Fruit fly (Drosophila melanogaster) whole organism, embryonic: Measurements from ENCODE around the gene CG7728.

Source experiments
- CG11247 ChIP-seq: fragments of 200-800 bp; sonication (Bioruptor generic); IDR thresholded peaks from 2 replicates; pipeline ENCODE4 v1.3.6; 2022; ENCODE audit warnings: missing biosample characterization, missing genetic modification characterization
- CG13287 ChIP-seq: fragments of 200-800 bp; sonication (Bioruptor generic); IDR thresholded peaks from 2 replicates; pipeline ENCODE4 v1.3.6; 2022; ENCODE audit warnings: missing biosample characterization, missing genetic modification characterization; ENCODE audit not compliant: partially characterized antibody
- CG13296 ChIP-seq: fragments of 200-800 bp; sonication (Bioruptor generic); optimal IDR thresholded peaks from 3 replicates; lab custom pipeline; 2018; ENCODE audit warnings: missing biosample characterization, mild to moderate bottlenecking, missing genetic modification characterization
- CG13424 ChIP-seq: fragments of 200-800 bp; sonication (Bioruptor generic); optimal IDR thresholded peaks from 2 replicates; lab custom pipeline; 2019; ENCODE audit warnings: missing biosample characterization, mild to moderate bottlenecking, missing genetic modification characterization, moderate library complexity
- CG14860 ChIP-seq: fragments of 200-800 bp; sonication (Bioruptor generic); IDR thresholded peaks from 3 replicates; pipeline ENCODE4 v1.3.6; 2022; ENCODE audit warnings: missing biosample characterization, missing genetic modification characterization; ENCODE audit not compliant: partially characterized antibody
- CG1603 ChIP-seq: fragments of 200-800 bp; sonication (Bioruptor generic); optimal IDR thresholded peaks from 2 replicates; lab custom pipeline; 2019; ENCODE audit warnings: missing biosample characterization, mild to moderate bottlenecking, missing genetic modification characterization, moderate library complexity
- CG17186 ChIP-seq: fragments of 200-800 bp; sonication (Bioruptor generic); optimal IDR thresholded peaks from 3 replicates; lab custom pipeline; 2017; ENCODE audit warnings: missing biosample characterization, missing genetic modification reagents, missing genetic modification characterization
- CG17829 ChIP-seq: fragments of 200-800 bp; optimal IDR thresholded peaks from 2 replicates; lab custom pipeline; 2019; ENCODE audit warnings: missing biosample characterization, mild to moderate bottlenecking, missing genetic modification characterization, moderate library complexity
- CG1832 ChIP-seq: fragments of 200-800 bp; sonication (Bioruptor generic); optimal IDR thresholded peaks from 2 replicates; lab custom pipeline; 2017; ENCODE audit warnings: missing biosample characterization, mild to moderate bottlenecking, missing genetic modification characterization, inconsistent platforms
- CG32532 ChIP-seq: fragments of 200-800 bp; sonication (Bioruptor generic); IDR thresholded peaks from 2 replicates; pipeline ENCODE4 v1.3.6; 2022; ENCODE audit warnings: missing biosample characterization, missing genetic modification characterization
- CG3847 ChIP-seq: fragments of 200-800 bp; sonication (Bioruptor generic); IDR thresholded peaks from 2 replicates; pipeline ENCODE4 v1.3.6; 2022; ENCODE audit warnings: missing biosample characterization, missing genetic modification characterization
- CG3995 ChIP-seq: fragments of 200-800 bp; sonication (Bioruptor generic); optimal IDR thresholded peaks from 3 replicates; lab custom pipeline; 2016; ENCODE audit warnings: missing biosample characterization, missing genetic modification characterization
- CG6683 ChIP-seq: fragments of 200-800 bp; sonication (Bioruptor generic); optimal IDR thresholded peaks from 2 replicates; lab custom pipeline; 2017; ENCODE audit warnings: missing biosample characterization, mild to moderate bottlenecking, missing genetic modification characterization, missing genetic modification reagents
- CG9609 ChIP-seq: fragments of 200-800 bp; sonication (Bioruptor generic); optimal IDR thresholded peaks from 3 replicates; lab custom pipeline; 2016; ENCODE audit warnings: missing biosample characterization, missing genetic modification characterization
- CG9817 ChIP-seq: fragments of 200-800 bp; sonication (Bioruptor generic); optimal IDR thresholded peaks from 2 replicates; lab custom pipeline; 2018; ENCODE audit warnings: missing biosample characterization, mild to moderate bottlenecking, missing genetic modification characterization, moderate library complexity
- CHES-1-like ChIP-seq: fragments of 200-800 bp; sonication (Bioruptor generic); optimal IDR thresholded peaks from 2 replicates; lab custom pipeline; 2016; ENCODE audit warnings: missing biosample characterization, missing genetic modification characterization
- CoRest ChIP-seq: fragments of 200-800 bp; sonication (Bioruptor generic); optimal IDR thresholded peaks from 3 replicates; lab custom pipeline; 2018; ENCODE audit warnings: missing biosample characterization, mild to moderate bottlenecking, missing genetic modification characterization, moderate library complexity
- Dll ChIP-seq: fragments of 200-800 bp; sonication (Bioruptor generic); IDR thresholded peaks from 4 replicates; pipeline ENCODE4 v1.3.6; 2022; ENCODE audit warnings: missing biosample characterization, missing genetic modification characterization; ENCODE audit not compliant: partially characterized antibody
- Dref ChIP-seq: fragments of 200-800 bp; sonication (Bioruptor generic); IDR thresholded peaks from 2 replicates; pipeline ENCODE4 v1.3.6; 2022; ENCODE audit warnings: missing biosample characterization, missing genetic modification characterization
- H15 ChIP-seq: fragments of 200-800 bp; sonication (Bioruptor generic); IDR thresholded peaks from 3 replicates; pipeline ENCODE4 v1.3.6; 2022; ENCODE audit warnings: missing biosample characterization, missing genetic modification characterization
- H2.0 ChIP-seq: fragments of 200-800 bp; sonication (Bioruptor generic); IDR thresholded peaks from 2 replicates; pipeline ENCODE4 v1.3.6; 2022; ENCODE audit warnings: missing biosample characterization, missing genetic modification characterization
- Myb ChIP-seq: fragments of 200-800 bp; sonication (Bioruptor generic); optimal IDR thresholded peaks from 2 replicates; lab custom pipeline; 2016; ENCODE audit warnings: missing biosample characterization, missing genetic modification characterization
- Opbp ChIP-seq: fragments of 200-800 bp; sonication (Bioruptor generic); IDR thresholded peaks from 3 replicates; pipeline ENCODE4 v1.3.6; 2022; ENCODE audit warnings: missing biosample characterization, missing genetic modification characterization; ENCODE audit not compliant: partially characterized antibody
- Poxn ChIP-seq: fragments of 200-800 bp; sonication (Bioruptor generic); IDR thresholded peaks from 2 replicates; pipeline ENCODE4 v1.3.6; 2022; ENCODE audit warnings: missing biosample characterization, missing genetic modification characterization
- Sry-δ ChIP-seq: fragments of 200-800 bp; sonication (Bioruptor generic); optimal IDR thresholded peaks from 2 replicates; lab custom pipeline; 2016; ENCODE audit warnings: missing biosample characterization, missing genetic modification characterization
- Trl ChIP-seq, 3 experiments: fragments of >200 bp in 2 of 3; fragments of 200-800 bp in 1 of 3; sonication (Bioruptor generic) in 1 of 3; optimal IDR thresholded peaks; 2 replicates in 1 of 3; 3 replicates in 2 of 3; lab custom pipeline; 2016 to 2017; ENCODE audit warnings: missing biosample characterization in 1 of 3, missing genetic modification characterization in 1 of 3
- YL-1 ChIP-seq: fragments of 200-800 bp; sonication (Bioruptor generic); optimal IDR thresholded peaks from 3 replicates; lab custom pipeline; 2017; ENCODE audit warnings: missing biosample characterization, mild to moderate bottlenecking, missing genetic modification characterization
- cg ChIP-seq: fragments of 200-800 bp; sonication (Bioruptor generic); optimal IDR thresholded peaks from 3 replicates; lab custom pipeline; 2019; ENCODE audit warnings: missing biosample characterization, mild to moderate bottlenecking, missing genetic modification characterization, moderate library complexity
- chif ChIP-seq, 2 experiments: fragments of 200-800 bp; sonication (Bioruptor generic); optimal IDR thresholded peaks; 3 replicates each; lab custom pipeline; 2016; ENCODE audit warnings: missing biosample characterization in 2 of 2, missing genetic modification characterization in 2 of 2
- dati ChIP-seq: fragments of 200-800 bp; sonication (Bioruptor generic); IDR thresholded peaks from 2 replicates; pipeline ENCODE4 v1.3.6; 2022; ENCODE audit warnings: missing biosample characterization, missing genetic modification characterization
- eve ChIP-seq, 2 experiments: fragments of >200 bp; optimal IDR thresholded peaks; 2 replicates each; lab custom pipeline; 2017; ENCODE audit warnings: missing biosample characterization in 2 of 2, missing genetic modification characterization in 2 of 2
- fru ChIP-seq: fragments of >200 bp; optimal IDR thresholded peaks from 2 replicates; lab custom pipeline; 2017
- ftz-f1 ChIP-seq: fragments of 200-800 bp; sonication (Bioruptor generic); optimal IDR thresholded peaks from 2 replicates; lab custom pipeline; 2016; ENCODE audit warnings: missing biosample characterization, missing genetic modification characterization
- fu2 ChIP-seq: fragments of 200-800 bp; sonication (Bioruptor generic); optimal IDR thresholded peaks from 2 replicates; lab custom pipeline; 2016; ENCODE audit warnings: missing biosample characterization, missing genetic modification characterization
- gcm ChIP-seq: fragments of 200-800 bp; sonication (Bioruptor generic); optimal IDR thresholded peaks from 2 replicates; lab custom pipeline; 2019; ENCODE audit warnings: missing biosample characterization, mild to moderate bottlenecking, missing genetic modification characterization, moderate library complexity
- gfzf ChIP-seq: fragments of 200-800 bp; sonication (Bioruptor generic); optimal IDR thresholded peaks from 2 replicates; lab custom pipeline; 2016; ENCODE audit warnings: missing biosample characterization, mild to moderate bottlenecking, missing genetic modification characterization, moderate library complexity
- gsb ChIP-seq: fragments of 200-800 bp; sonication (Bioruptor generic); IDR thresholded peaks from 2 replicates; pipeline ENCODE4 v1.3.6; 2022; ENCODE audit warnings: missing biosample characterization, missing genetic modification characterization
- her ChIP-seq: fragments of 200-800 bp; sonication (Bioruptor generic); optimal IDR thresholded peaks from 2 replicates; lab custom pipeline; 2016; ENCODE audit warnings: missing biosample characterization, missing genetic modification characterization
- hkb ChIP-seq, 2 experiments: fragments of 200-800 bp in 1 of 2; fragments of >200 bp in 1 of 2; sonication (Bioruptor generic) in 1 of 2; IDR thresholded peaks in 1 of 2; optimal IDR thresholded peaks in 1 of 2; 2 replicates each; pipeline versions ENCODE4 v1.3.6 to Lab custom; 2017 to 2022; ENCODE audit warnings: missing biosample characterization in 1 of 2, missing genetic modification characterization in 1 of 2
- jing ChIP-seq: fragments of 200-800 bp; sonication (Bioruptor generic); optimal IDR thresholded peaks from 2 replicates; lab custom pipeline; 2018; ENCODE audit warnings: missing biosample characterization, mild to moderate bottlenecking, missing genetic modification characterization
- jumu ChIP-seq: fragments of 200-800 bp; sonication (Bioruptor generic); optimal IDR thresholded peaks from 3 replicates; lab custom pipeline; 2016; ENCODE audit warnings: missing biosample characterization, missing genetic modification characterization
- lola ChIP-seq, 3 experiments: fragments of >200 bp in 2 of 3; fragments of 200-800 bp in 1 of 3; sonication (Bioruptor generic) in 1 of 3; optimal IDR thresholded peaks; 2 replicates each; lab custom pipeline; 2017 to 2019; ENCODE audit warnings: missing biosample characterization in 3 of 3, missing genetic modification characterization in 3 of 3, mild to moderate bottlenecking in 1 of 3, moderate library complexity in 1 of 3
- nmo ChIP-seq: fragments of 200-800 bp; sonication (Bioruptor generic); optimal IDR thresholded peaks from 2 replicates; lab custom pipeline; 2018; ENCODE audit warnings: missing biosample characterization, mild to moderate bottlenecking, missing genetic modification characterization, moderate library complexity
- pho ChIP-seq: fragments of 200-800 bp; sonication (Bioruptor generic); optimal IDR thresholded peaks from 2 replicates; lab custom pipeline; 2016; ENCODE audit warnings: missing biosample characterization, missing genetic modification characterization
- sens ChIP-seq: fragments of 200-800 bp; sonication (Bioruptor generic); peaks from one replicate; lab custom pipeline; 2016; ENCODE audit warnings: missing biosample characterization, missing genetic modification characterization
- sisA ChIP-seq: fragments of 200-800 bp; sonication (Bioruptor generic); IDR thresholded peaks from 2 replicates; pipeline ENCODE4 v1.3.6; 2022; ENCODE audit warnings: missing biosample characterization, missing genetic modification characterization
- tll ChIP-seq, 2 experiments: fragments of 200-800 bp in 1 of 2; fragments of >200 bp in 1 of 2; sonication (Bioruptor generic) in 1 of 2; optimal IDR thresholded peaks; 2 replicates each; lab custom pipeline; 2017 to 2019; ENCODE audit warnings: missing biosample characterization in 2 of 2, missing genetic modification characterization in 2 of 2, mild to moderate bottlenecking in 1 of 2, moderate library complexity in 1 of 2
- trem ChIP-seq: fragments of 200-800 bp; optimal IDR thresholded peaks from 3 replicates; lab custom pipeline; 2019; ENCODE audit warnings: missing biosample characterization, mild to moderate bottlenecking, missing genetic modification characterization, moderate library complexity

Gene CG7728

DNA sequence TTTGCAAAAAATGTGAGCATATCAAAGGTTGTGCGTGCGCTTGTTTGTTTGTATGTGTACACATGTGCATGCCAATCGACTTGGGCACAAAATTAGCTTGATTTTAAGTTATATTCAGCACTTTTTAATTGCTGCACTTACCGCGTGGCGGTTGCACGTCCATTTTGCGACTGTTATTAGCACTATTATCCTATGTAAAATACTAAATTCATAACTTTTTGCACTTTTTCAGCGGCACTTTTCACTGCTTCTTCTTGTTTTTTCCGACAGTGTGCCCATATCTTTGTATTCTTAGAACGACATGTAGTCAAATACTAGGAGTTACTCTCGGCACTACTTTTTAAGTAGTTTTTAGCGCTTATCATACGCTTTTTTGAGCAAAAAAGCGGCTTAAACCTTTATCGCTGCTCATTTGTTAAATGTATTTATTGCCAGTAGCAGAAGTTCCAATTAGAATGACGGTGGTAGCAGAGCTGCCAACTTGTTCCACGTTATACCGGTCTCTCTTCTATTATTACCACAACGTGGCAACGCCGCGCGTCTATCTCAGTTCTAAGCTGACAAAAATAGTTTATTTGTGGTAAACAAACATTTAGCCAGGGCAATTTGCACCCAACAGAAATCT is 26.1 kb downstream of the CG7728 start, which contains the start of the genes scaf6 and Papst2 (continued):
- TF ChIP-seq hkb (optimal IDR thresholded peaks at IDR 0.05; lab: Kevin White, UChicago) (peak; percentile 60), hkb (GFP tag; IDR thresholded peaks at IDR 0.05; lab: Robert Waterston, UW) (no peak), Dll (GFP tag; lab: Robert Waterston, UW) (peak; percentile 53; the same call in 2 of the 4 replicates), sisA (GFP tag; lab: Robert Waterston, UW) (no peak), CG1832 (GFP tag; lab: Kevin White, UChicago) (no peak), Trl (optimal IDR thresholded peaks at IDR 0.05; lab: Kevin White, UChicago) (peak in 1 of 2 experiments; percentile 38), Trl (GFP tag; optimal IDR thresholded peaks at IDR 0.05; lab: Kevin White, UChicago) (no peak), CG11247 (no peak), sens (peak; percentile 74), CG6683 (no peak), lola (GFP tag; optimal IDR thresholded peaks at IDR 0.05; lab: Kevin White, UChicago) (peak in 1 of 3 experiments; percentile 8), dati (GFP tag; lab: Robert Waterston, UW) (no peak), tll (GFP tag; optimal IDR thresholded peaks at IDR 0.05; lab: Kevin White, UChicago) (peak in 1 of 2 experiments; percentile 24), CG13287 (GFP tag; lab: Robert Waterston, UW) (peak; percentile 55; the same call in 1 of the 2 replicates), chif (GFP tag; optimal IDR thresholded peaks at IDR 0.05; lab: Kevin White, UChicago) (peak in 1 of 2 experiments; percentile 5), CG17829 (peak; percentile 41), jing (GFP tag; lab: Kevin White, UChicago) (no peak), her (GFP tag; lab: Kevin White, UChicago) (peak; percentile 32), ftz-f1 (GFP tag; lab: Kevin White, UChicago) (no peak), Sry-δ (GFP tag; lab: Kevin White, UChicago) (peak; percentile 87), gsb (GFP tag; lab: Robert Waterston, UW) (0 out of 2 replicates have a peak, but pooled peaks have one; percentile 20), CG14860 (GFP tag; lab: Robert Waterston, UW) (0 out of 3 replicates have a peak, but pooled peaks have one; percentile 32), CG1603 (tag; lab: Kevin White, UChicago) (peak; percentile 60), CoRest (peak; percentile 22), Myb (GFP tag; lab: Kevin White, UChicago) (peak; percentile 68), pho (peak; percentile 14), nmo (GFP tag; lab: Kevin White, UChicago) (peak; percentile 65), CG13424 (peak; percentile 16), CG13296 (GFP tag; lab: Kevin White, UChicago) (no peak), fu2 (GFP tag; lab: Kevin White, UChicago) (peak; percentile 11), gfzf (peak; percentile 88), CG17186 (GFP tag; lab: Kevin White, UChicago) (peak; percentile 35), CG32532 (GFP tag; lab: Robert Waterston, UW) (peak; percentile 8; the same call in 1 of the 2 replicates), CG9609 (GFP tag; lab: Kevin White, UChicago) (no peak), YL-1 (GFP tag; lab: Kevin White, UChicago) (peak; percentile 85), eve (GFP tag; optimal IDR thresholded peaks at IDR 0.05; lab: Kevin White, UChicago) (no peak), trem (peak; percentile 99), gcm (GFP tag; lab: Kevin White, UChicago) (peak; percentile 29), cg (peak; percentile 66), CG3995 (peak; percentile 43), fru (lab: Kevin White, UChicago) (no peak), CG9817 (tag; lab: Kevin White, UChicago) (no peak), H15 (GFP tag; lab: Robert Waterston, UW) (no peak), H2.0 (no peak), CHES-1-like (peak; percentile 70), Poxn (GFP tag; lab: Robert Waterston, UW) (no peak), CG3847 (peak; percentile 79), jumu (peak; percentile 13), Opbp (GFP tag; lab: Robert Waterston, UW) (peak; percentile 53; the same call in 1 of the 3 replicates), Dref (GFP tag; lab: Robert Waterston, UW) (peak; percentile 39)
